Worm (Caenorhabditis elegans) whole organism, late embryonic: ENCODE results near the gene Y24D9A.6.

ENCODE experiments used
- K02D7.2 ChIP-seq: sonication (generic microtip); optimal IDR thresholded peaks from 2 replicates; lab custom pipeline; 2017; ENCODE audit warnings: mild to moderate bottlenecking, missing genetic modification characterization, missing compliant biosample characterization
- ahr-1 ChIP-seq: sonication (generic microtip); optimal IDR thresholded peaks from 2 replicates; lab custom pipeline; 2016; ENCODE audit warnings: missing genetic modification characterization, missing compliant biosample characterization
- ama-1 ChIP-seq: fragments of 150-350 bp; optimal IDR thresholded peaks from 2 replicates; lab custom pipeline; 2014
- ceh-9 ChIP-seq: sonication (generic microtip); optimal IDR thresholded peaks from 2 replicates; lab custom pipeline; 2016; ENCODE audit warnings: mild to moderate bottlenecking, missing genetic modification characterization, inconsistent platforms, missing compliant biosample characterization
- gmeb-2 ChIP-seq: sonication (generic microtip); optimal IDR thresholded peaks from 2 replicates; lab custom pipeline; 2016; ENCODE audit warnings: missing genetic modification characterization, inconsistent platforms, missing compliant biosample characterization
- hlh-30 ChIP-seq: sonication (generic microtip); optimal IDR thresholded peaks from 2 replicates; lab custom pipeline; 2017; ENCODE audit warnings: antibody characterized with exemption, missing genetic modification characterization, missing compliant biosample characterization; ENCODE audit not compliant: insufficient read depth
- nhr-11 ChIP-seq: fragments of 150-350 bp; optimal IDR thresholded peaks from 2 replicates; lab custom pipeline; 2014; ENCODE audit warnings: missing biosample characterization, missing genetic modification characterization

DNA sequence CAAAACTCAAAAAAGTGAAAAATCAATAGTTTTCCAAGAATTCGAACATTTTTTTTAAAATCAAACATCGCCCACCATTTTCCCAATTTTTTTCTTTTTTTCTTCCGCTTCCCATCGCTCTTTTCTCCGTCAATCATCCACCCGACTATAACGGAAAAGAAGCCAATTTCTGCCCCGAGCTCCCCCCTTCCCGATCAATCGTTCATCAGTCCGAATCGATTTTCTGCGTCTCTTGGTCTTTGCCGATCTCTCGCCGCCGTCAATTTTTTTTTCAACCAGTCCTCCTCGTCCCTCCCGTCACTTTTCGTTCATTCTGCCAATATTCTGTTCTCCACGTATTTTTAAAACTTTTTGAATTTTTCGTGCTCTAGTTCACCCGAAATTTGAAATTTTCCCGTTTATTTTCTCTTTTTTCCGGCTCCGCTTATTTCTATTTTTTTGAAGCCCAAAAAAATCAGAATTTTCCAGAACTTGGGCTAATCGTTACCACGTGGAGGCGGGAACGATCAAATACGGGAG is 6.2 kb downstream of the Y24D9A.6 start, which contains the start of gene ell-1:
- no peak for TF ChIP-seq K02D7.2 (tag; lab: Kevin White, UChicago)
- TF ChIP-seq ama-1 (lab: Kevin White, UChicago): no peak
- TF ChIP-seq ahr-1 (tag; lab: Kevin White, UChicago): no peak
- no peak for TF ChIP-seq nhr-11 (tag; lab: Kevin White, UChicago)
- TF ChIP-seq ceh-9 (tag; lab: Kevin White, UChicago): no peak
- no peak for TF ChIP-seq gmeb-2 (tag; lab: Kevin White, UChicago)
- TF ChIP-seq hlh-30 (tag; lab: Kevin White, UChicago): no peak
